Worm (Caenorhabditis elegans) whole organism, L1 larva: Measurements from ENCODE around the gene ddx-17.

Experiments
- C04F5.9 ChIP-seq: sonication (generic microtip); optimal IDR thresholded peaks from 2 replicates; lab custom pipeline; 2016; ENCODE audit warnings: missing genetic modification characterization, missing compliant biosample characterization
- C16A3.4 ChIP-seq: fragments of 150-350 bp; optimal IDR thresholded peaks from 2 replicates; lab custom pipeline; 2014; ENCODE audit warnings: missing biosample characterization, missing genetic modification characterization
- C34B4.2 ChIP-seq: sonication (generic microtip); optimal IDR thresholded peaks from 2 replicates; lab custom pipeline; 2017; ENCODE audit warnings: mild to moderate bottlenecking, missing genetic modification characterization, missing compliant biosample characterization
- Y116A8C.19 ChIP-seq: sonication (generic microtip); optimal IDR thresholded peaks from 2 replicates; lab custom pipeline; 2016; ENCODE audit warnings: missing compliant biosample characterization, missing genetic modification characterization, borderline replicate concordance
- aha-1 ChIP-seq: fragments of 150-350 bp; optimal IDR thresholded peaks from 2 replicates; lab custom pipeline; 2014; ENCODE audit warnings: missing biosample characterization, missing genetic modification characterization
- alr-1 ChIP-seq: fragments of 200-800 bp; sonication (Bioruptor generic); optimal IDR thresholded peaks from 2 replicates; lab custom pipeline; 2018; ENCODE audit warnings: borderline replicate concordance, mild to moderate bottlenecking, missing genetic modification characterization, missing compliant biosample characterization
- ama-1 ChIP-seq: fragments of 150-350 bp; optimal IDR thresholded peaks from 2 replicates; lab custom pipeline; 2014
- ceh-82 ChIP-seq, 3 experiments: fragments of 150-350 bp in 1 of 3; sonication (generic microtip) in 2 of 3; optimal IDR thresholded peaks; 2 replicates each; lab custom pipeline; 2014 to 2017; ENCODE audit warnings: missing biosample characterization in 3 of 3, missing genetic modification characterization in 3 of 3
- ceh-88 ChIP-seq: fragments of 200-800 bp; sonication (Bioruptor generic); IDR thresholded peaks from 2 replicates; pipeline ENCODE4 v1.3.6; 2022; ENCODE audit warnings: missing genetic modification characterization, missing compliant biosample characterization
- dpl-1 ChIP-seq, 3 experiments: fragments of 150-350 bp in 2 of 3; sonication (generic microtip) in 1 of 3; optimal IDR thresholded peaks; 2 replicates each; lab custom pipeline; 2014 to 2017; ENCODE audit warnings: missing biosample characterization in 3 of 3, missing genetic modification characterization in 3 of 3, missing genetic modification reagents in 3 of 3
- dsc-1 ChIP-seq: sonication (generic microtip); optimal IDR thresholded peaks from 2 replicates; lab custom pipeline; 2016; ENCODE audit warnings: mild to moderate bottlenecking, missing genetic modification characterization, missing compliant biosample characterization
- efl-1 ChIP-seq, 4 experiments: fragments of 150-350 bp; optimal IDR thresholded peaks in 3 of 4; peaks in 1 of 4; 1 replicate in 1 of 4; 2 replicates in 3 of 4; lab custom pipeline; 2014; ENCODE audit warnings: missing biosample characterization in 2 of 4, missing genetic modification characterization in 2 of 4, missing genetic modification reagents in 2 of 4
- efl-3 ChIP-seq: fragments of 200-800 bp; sonication (Bioruptor generic); optimal IDR thresholded peaks from 2 replicates; lab custom pipeline; 2018; ENCODE audit warnings: mild to moderate bottlenecking, missing genetic modification characterization, missing compliant biosample characterization
- egl-13 ChIP-seq: sonication (generic microtip); optimal IDR thresholded peaks from 2 replicates; lab custom pipeline; 2016; ENCODE audit warnings: missing genotype, missing genetic modification reagents, missing genetic modification characterization, missing compliant biosample characterization
- ets-5 ChIP-seq: fragments of 200-800 bp; sonication (Bioruptor generic); IDR thresholded peaks from 2 replicates; pipeline ENCODE4 v1.3.6; 2022; ENCODE audit warnings: missing genetic modification characterization, missing compliant biosample characterization
- fkh-4 ChIP-seq: sonication (generic microtip); optimal IDR thresholded peaks from 2 replicates; lab custom pipeline; 2016; ENCODE audit warnings: missing compliant biosample characterization, missing genetic modification characterization, borderline replicate concordance
- fkh-8 ChIP-seq: sonication (generic microtip); optimal IDR thresholded peaks from 2 replicates; lab custom pipeline; 2016; ENCODE audit warnings: mild to moderate bottlenecking, missing genetic modification characterization, missing compliant biosample characterization
- fos-1 ChIP-seq: fragments of 150-350 bp; optimal IDR thresholded peaks from 2 replicates; lab custom pipeline; 2014; ENCODE audit warnings: missing biosample characterization, missing genetic modification characterization
- hlh-17 ChIP-seq: fragments of 200-800 bp; sonication (Bioruptor generic); optimal IDR thresholded peaks from 2 replicates; lab custom pipeline; 2018; ENCODE audit warnings: missing genetic modification characterization, mild to moderate bottlenecking, missing compliant biosample characterization, moderate library complexity, borderline replicate concordance
- hpl-2 ChIP-seq: fragments of 150-350 bp; optimal IDR thresholded peaks from 2 replicates; lab custom pipeline; 2014; ENCODE audit warnings: missing biosample characterization, missing genetic modification reagents, missing genetic modification characterization
- jun-1 ChIP-seq: fragments of 150-350 bp; optimal IDR thresholded peaks from 2 replicates; lab custom pipeline; 2014; ENCODE audit warnings: missing biosample characterization, missing genetic modification reagents, missing genetic modification characterization
- lin-14 ChIP-seq: fragments of 200-800 bp; sonication (Bioruptor generic); optimal IDR thresholded peaks from 2 replicates; lab custom pipeline; 2018; ENCODE audit warnings: mild to moderate bottlenecking, missing genetic modification characterization, moderate library complexity, missing compliant biosample characterization
- lin-15B ChIP-seq: fragments of 150-350 bp; sonication (generic microtip); optimal IDR thresholded peaks from 3 replicates; lab custom pipeline; 2014; ENCODE audit warnings: missing biosample characterization, missing genetic modification characterization
- lin-35 ChIP-seq, 2 experiments: fragments of 150-350 bp; optimal IDR thresholded peaks; 2 replicates each; lab custom pipeline; 2014; ENCODE audit warnings: missing biosample characterization in 2 of 2, missing genetic modification characterization in 2 of 2, missing genetic modification reagents in 2 of 2
- lin-39 ChIP-seq: fragments of 150-350 bp; optimal IDR thresholded peaks from 2 replicates; lab custom pipeline; 2014; ENCODE audit warnings: missing biosample characterization, missing genetic modification reagents, missing genetic modification characterization
- lir-3 ChIP-seq: sonication (generic microtip); optimal IDR thresholded peaks from 2 replicates; lab custom pipeline; 2016; ENCODE audit warnings: mild to moderate bottlenecking, missing genetic modification characterization, moderate library complexity, missing compliant biosample characterization; ENCODE audit not compliant: poor library complexity
- mef-2 ChIP-seq: fragments of 150-350 bp; optimal IDR thresholded peaks from 2 replicates; lab custom pipeline; 2014; ENCODE audit warnings: missing biosample characterization, missing genetic modification characterization
- nhr-12 ChIP-seq: sonication (generic microtip); optimal IDR thresholded peaks from 2 replicates; lab custom pipeline; 2017; ENCODE audit warnings: missing biosample characterization, missing genetic modification characterization
- nhr-19 ChIP-seq: fragments of 200-800 bp; sonication (Bioruptor generic); conservative IDR thresholded peaks from 2 replicates; pipeline ENCODE4 v1.3.6; 2022; ENCODE audit warnings: missing genetic modification characterization, missing compliant biosample characterization
- nhr-20 ChIP-seq: sonication (generic microtip); optimal IDR thresholded peaks from 2 replicates; lab custom pipeline; 2016; ENCODE audit warnings: mild to moderate bottlenecking, missing genetic modification characterization, missing compliant biosample characterization
- nhr-28 ChIP-seq: fragments of 150-350 bp; optimal IDR thresholded peaks from 2 replicates; lab custom pipeline; 2014; ENCODE audit warnings: missing biosample characterization, missing genetic modification characterization
- nhr-76 ChIP-seq: sonication (generic microtip); optimal IDR thresholded peaks from 2 replicates; lab custom pipeline; 2017; ENCODE audit warnings: missing biosample characterization, missing genetic modification characterization
- nhr-85 ChIP-seq: sonication (generic microtip); peaks from one replicate; lab custom pipeline; 2016; ENCODE audit warnings: missing genetic modification characterization, inconsistent platforms, missing compliant biosample characterization
- nhr-90 ChIP-seq: sonication (generic microtip); optimal IDR thresholded peaks from 2 replicates; lab custom pipeline; 2016; ENCODE audit warnings: mild to moderate bottlenecking, missing genetic modification characterization, missing compliant biosample characterization; ENCODE audit not compliant: poor library complexity
- pax-3 ChIP-seq: fragments of 200-800 bp; sonication (Bioruptor generic); optimal IDR thresholded peaks from 2 replicates; lab custom pipeline; 2018; ENCODE audit warnings: mild to moderate bottlenecking, missing genetic modification characterization, moderate library complexity, missing compliant biosample characterization
- pqm-1 ChIP-seq: sonication (generic microtip); optimal IDR thresholded peaks from 3 replicates; lab custom pipeline; 2017; ENCODE audit warnings: missing biosample characterization, missing genetic modification characterization
- rnt-1 ChIP-seq: sonication (generic microtip); optimal IDR thresholded peaks from 2 replicates; lab custom pipeline; 2016; ENCODE audit warnings: mild to moderate bottlenecking, missing genetic modification characterization, moderate library complexity, missing compliant biosample characterization
- skn-1 ChIP-seq: fragments of 150-350 bp; optimal IDR thresholded peaks from 2 replicates; lab custom pipeline; 2014; ENCODE audit warnings: missing biosample characterization, missing genetic modification characterization
- snpc-4 ChIP-seq: fragments of 150-350 bp; optimal IDR thresholded peaks from 2 replicates; lab custom pipeline; 2014; ENCODE audit warnings: missing biosample characterization, missing genetic modification characterization
- snu-23 ChIP-seq: sonication (generic microtip); optimal IDR thresholded peaks from 2 replicates; lab custom pipeline; 2016; ENCODE audit warnings: missing genetic modification characterization, missing compliant biosample characterization
- sox-4 ChIP-seq: sonication (generic microtip); optimal IDR thresholded peaks from 2 replicates; lab custom pipeline; 2016; ENCODE audit warnings: missing genetic modification characterization, missing compliant biosample characterization
- sup-37 ChIP-seq: fragments of 200-800 bp; sonication (Bioruptor generic); optimal IDR thresholded peaks from 2 replicates; lab custom pipeline; 2018; ENCODE audit warnings: mild to moderate bottlenecking, missing genetic modification characterization, missing compliant biosample characterization
- swsn-7 ChIP-seq: sonication (generic microtip); optimal IDR thresholded peaks from 2 replicates; lab custom pipeline; 2016; ENCODE audit warnings: missing genetic modification characterization, missing compliant biosample characterization
- tbx-2 ChIP-seq: sonication (generic microtip); optimal IDR thresholded peaks from 2 replicates; lab custom pipeline; 2016; ENCODE audit warnings: missing genetic modification characterization, missing compliant biosample characterization
- unc-130 ChIP-seq: fragments of 150-350 bp; optimal IDR thresholded peaks from 2 replicates; lab custom pipeline; 2017; ENCODE audit warnings: missing biosample characterization, missing genetic modification characterization, inconsistent platforms
- unc-62 ChIP-seq: fragments of 150-350 bp; optimal IDR thresholded peaks from 2 replicates; lab custom pipeline; 2014; ENCODE audit warnings: missing biosample characterization, missing genetic modification reagents, missing genetic modification characterization
- unc-98 ChIP-seq: fragments of 200-800 bp; sonication (Bioruptor generic); IDR thresholded peaks from 2 replicates; pipeline ENCODE4 v1.3.6; 2022; ENCODE audit warnings: missing genetic modification characterization, missing compliant biosample characterization
- zip-4 ChIP-seq: fragments of 200-800 bp; sonication (Bioruptor generic); optimal IDR thresholded peaks from 2 replicates; lab custom pipeline; 2018; ENCODE audit warnings: mild to moderate bottlenecking, missing genetic modification characterization, moderate library complexity, missing compliant biosample characterization
- ztf-4 ChIP-seq: fragments of 150-350 bp; optimal IDR thresholded peaks from 2 replicates; lab custom pipeline; 2014; ENCODE audit warnings: missing biosample characterization, missing genetic modification characterization

ddx-17 gene

ce11 chrV:14006819-14007218, 5.0 kb downstream of the ddx-17 start (continued):
- TF ChIP-seq unc-62 (GFP tag; lab: Kevin White, UChicago) (no peak), rnt-1 (tag; lab: Kevin White, UChicago) (no peak), dpl-1 (GFP tag; optimal IDR thresholded peaks at IDR 0.05; lab: Kevin White, UChicago) (no peak), hlh-17 (GFP tag; lab: Kevin White, UChicago) (no peak), efl-1 (optimal IDR thresholded peaks at IDR 0.05; lab: Kevin White, UChicago) (peak in 1 of 2 experiments; percentile 10), efl-1 (GFP tag; optimal IDR thresholded peaks at IDR 0.05 in 1 of 2; lab: Kevin White, UChicago) (no peak), lin-14 (GFP tag; lab: Kevin White, UChicago) (peak; percentile 63), snpc-4 (no peak), lir-3 (tag; lab: Kevin White, UChicago) (no peak), ets-5 (GFP tag; lab: Robert Waterston, UW) (no peak), lin-35 (GFP tag; optimal IDR thresholded peaks at IDR 0.05; lab: Kevin White, UChicago) (peak in 1 of 2 experiments; percentile 16), unc-130 (tag; lab: Kevin White, UChicago) (no peak), C04F5.9 (tag; lab: Kevin White, UChicago) (no peak), skn-1 (tag; lab: Kevin White, UChicago) (no peak), mef-2 (tag; lab: Kevin White, UChicago) (no peak), tbx-2 (tag; lab: Kevin White, UChicago) (peak; percentile 12), Y116A8C.19 (tag; lab: Kevin White, UChicago) (no peak), nhr-20 (no peak), nhr-76 (tag; lab: Kevin White, UChicago) (no peak), fos-1 (tag; lab: Kevin White, UChicago) (no peak), jun-1 (tag; lab: Kevin White, UChicago) (no peak), C34B4.2 (tag; lab: Kevin White, UChicago) (no peak), ceh-88 (GFP tag; lab: Robert Waterston, UW) (no peak), zip-4 (GFP tag; lab: Kevin White, UChicago) (no peak), nhr-90 (tag; lab: Kevin White, UChicago) (no peak), lin-15B (tag; lab: Kevin White, UChicago) (no peak), pqm-1 (tag; lab: Kevin White, UChicago) (no peak), nhr-19 (GFP tag; lab: Robert Waterston, UW) (no peak), ztf-4 (tag; lab: Kevin White, UChicago) (no peak), unc-98 (GFP tag; lab: Robert Waterston, UW) (no peak)

- no peak for TF ChIP-seq efl-3
- no peak for TF ChIP-seq sup-37
- no peak for TF ChIP-seq swsn-7 (tag; lab: Kevin White, UChicago)
- no peak for TF ChIP-seq C34B4.2 (tag; lab: Kevin White, UChicago)
- no peak for TF ChIP-seq nhr-90 (tag; lab: Kevin White, UChicago)
- TF ChIP-seq hpl-2 = no peak
- no peak for TF ChIP-seq ama-1 (lab: Kevin White, UChicago)
- TF ChIP-seq dsc-1 (tag; lab: Kevin White, UChicago) = no peak
- no peak for TF ChIP-seq nhr-85
- no peak for TF ChIP-seq snu-23 (GFP tag; lab: Kevin White, UChicago)
- TF ChIP-seq ceh-88 (GFP tag; lab: Robert Waterston, UW) = no peak
- TF ChIP-seq snpc-4 = no peak
Measured at ce11 chrV:14005812-14006211, 6.0 kb downstream of the ddx-17 start, which contains the start of gene ric-7. ric-7 (minus strand) TSS chrV:14005912.

- TF ChIP-seq pax-3 (tag; lab: Kevin White, UChicago) = no peak
- peak; percentile 33 for TF ChIP-seq fkh-8 (tag; lab: Kevin White, UChicago)
- no peak for TF ChIP-seq lin-39 (tag; lab: Kevin White, UChicago)
- TF ChIP-seq nhr-12 (tag; lab: Kevin White, UChicago) = no peak
- no peak for TF ChIP-seq egl-13 (tag; lab: Kevin White, UChicago)
- no peak for TF ChIP-seq sox-4
- no peak for TF ChIP-seq hlh-17 (GFP tag; lab: Kevin White, UChicago)
- no peak for TF ChIP-seq alr-1
- no peak for TF ChIP-seq aha-1 (tag; lab: Kevin White, UChicago)
- no peak for TF ChIP-seq ztf-4 (tag; lab: Kevin White, UChicago)
- TF ChIP-seq C16A3.4 (tag; lab: Kevin White, UChicago) = no peak
- TF ChIP-seq nhr-28 (tag; lab: Kevin White, UChicago) = no peak
- TF ChIP-seq fkh-4 (tag; lab: Kevin White, UChicago) = peak; percentile 9
- no peak for TF ChIP-seq efl-3
- TF ChIP-seq hpl-2 = no peak
- TF ChIP-seq rnt-1 (tag; lab: Kevin White, UChicago) = peak; percentile 4
- no peak for TF ChIP-seq unc-98 (GFP tag; lab: Robert Waterston, UW)
- TF ChIP-seq ceh-82 (tag; optimal IDR thresholded peaks at IDR 0.05; lab: Kevin White, UChicago) = no peak
Measured at ce11 chrV:14004342-14004741, 7.5 kb downstream of the ddx-17 start.
